Worm (Caenorhabditis elegans) whole organism, L2 larva: ENCODE measurements around the gene rga-5.

Experiments used
- ama-1 ChIP-seq: fragments of 150-350 bp; optimal IDR thresholded peaks from 2 replicates; lab custom pipeline; 2018; ENCODE audit warnings: inconsistent platforms
- ceh-16 ChIP-seq: fragments of 150-350 bp; optimal IDR thresholded peaks from 2 replicates; lab custom pipeline; 2014; ENCODE audit warnings: missing biosample characterization, missing genetic modification characterization
- fos-1 ChIP-seq: fragments of 150-350 bp; optimal IDR thresholded peaks from 2 replicates; lab custom pipeline; 2014; ENCODE audit warnings: missing biosample characterization, missing genetic modification characterization
- mab-5 ChIP-seq: fragments of 150-350 bp; optimal IDR thresholded peaks from 2 replicates; lab custom pipeline; 2014; ENCODE audit warnings: missing biosample characterization, missing genetic modification characterization
- nhr-23 ChIP-seq: fragments of 150-350 bp; optimal IDR thresholded peaks from 2 replicates; lab custom pipeline; 2014; ENCODE audit warnings: missing biosample characterization, missing genetic modification reagents, missing genetic modification characterization
- nhr-25 ChIP-seq: fragments of 150-350 bp; sonication (generic microtip); optimal IDR thresholded peaks from 3 replicates; lab custom pipeline; 2014; ENCODE audit warnings: missing biosample characterization, missing genetic modification characterization
- unc-39 ChIP-seq: fragments of 150-350 bp; optimal IDR thresholded peaks from 2 replicates; lab custom pipeline; 2014; ENCODE audit warnings: missing biosample characterization, missing genetic modification characterization

DNA sequence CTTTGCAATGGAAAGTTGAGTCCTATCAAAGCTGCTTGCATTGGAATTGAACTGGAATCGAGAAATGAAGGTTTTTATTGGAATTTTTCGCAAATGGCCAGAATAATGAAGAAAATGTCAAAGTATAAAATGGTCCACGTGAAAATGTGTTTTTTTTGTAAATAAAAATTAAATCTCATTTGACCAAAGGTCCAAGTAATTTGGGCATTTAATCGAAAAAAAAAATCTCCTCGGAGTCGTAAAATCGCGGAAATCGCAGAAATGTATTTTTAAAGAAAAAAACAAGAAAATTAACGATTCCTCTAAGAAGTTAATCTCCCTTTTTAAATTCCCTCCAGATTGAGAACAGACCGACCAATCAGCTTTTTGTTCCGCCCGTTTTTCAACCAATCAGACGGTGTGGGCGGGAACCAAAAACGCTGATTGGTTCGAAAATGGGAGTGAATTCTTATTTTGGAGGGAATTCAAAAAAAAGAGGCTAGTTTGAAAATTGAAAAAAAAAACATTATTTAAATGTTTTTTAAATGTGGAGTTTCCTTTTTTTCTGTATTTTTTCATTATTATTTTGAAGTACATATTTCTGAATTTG lies 49.0 kb downstream of the rga-5 start, which contains the start of gene prdh-1:
- no peak for TF ChIP-seq ama-1 (lab: Kevin White, UChicago)
- no peak for TF ChIP-seq fos-1 (tag; lab: Kevin White, UChicago)
- no peak for TF ChIP-seq ceh-16 (tag; lab: Kevin White, UChicago)
- no peak for TF ChIP-seq unc-39 (tag; lab: Kevin White, UChicago)
- TF ChIP-seq nhr-23 (tag; lab: Kevin White, UChicago): no peak
- no peak for TF ChIP-seq nhr-25 (tag; lab: Kevin White, UChicago)
- TF ChIP-seq mab-5 (tag; lab: Kevin White, UChicago): no peak
